Worm (Caenorhabditis elegans) whole organism, mixed stage, embryonic: Measurements from ENCODE around the gene F26A10.2.

Source experiments
- bed-3 ChIP-seq: fragments of 200-800 bp; sonication (Bioruptor generic); optimal IDR thresholded peaks from 3 replicates; lab custom pipeline; 2018; ENCODE audit warnings: mild to moderate bottlenecking, missing genetic modification characterization, moderate library complexity, missing compliant biosample characterization
- lin-13 ChIP-seq: fragments of 150-350 bp; optimal IDR thresholded peaks from 2 replicates; lab custom pipeline; 2014; ENCODE audit warnings: missing biosample characterization, missing genetic modification characterization
- lsy-2 ChIP-seq: fragments of 150-350 bp; optimal IDR thresholded peaks from 2 replicates; lab custom pipeline; 2014; ENCODE audit warnings: missing biosample characterization, missing genetic modification characterization
- nhr-76 ChIP-seq: sonication (generic microtip); optimal IDR thresholded peaks from 2 replicates; lab custom pipeline; 2017; ENCODE audit warnings: missing biosample characterization, missing genetic modification characterization
- pha-4 ChIP-seq: fragments of 150-350 bp; optimal IDR thresholded peaks from 2 replicates; lab custom pipeline; 2018; ENCODE audit warnings: missing biosample characterization, missing genetic modification reagents, missing genetic modification characterization
- sem-2 ChIP-seq: fragments of 200-800 bp; sonication (Bioruptor generic); optimal IDR thresholded peaks from 2 replicates; lab custom pipeline; 2018; ENCODE audit warnings: mild to moderate bottlenecking, missing genetic modification characterization, missing compliant biosample characterization

- TF ChIP-seq lin-13 (tag; lab: Kevin White, UChicago): no peak
- no peak for TF ChIP-seq nhr-76
- no peak for TF ChIP-seq sem-2 (GFP tag; lab: Kevin White, UChicago)
- TF ChIP-seq pha-4 (tag; lab: Kevin White, UChicago): no peak
- TF ChIP-seq bed-3: no peak
- TF ChIP-seq lsy-2 (tag; lab: Kevin White, UChicago): no peak
These were observed 49.2 kb downstream of the F26A10.2 start for ce11 chrX:7596029-7596428.
